Fruit fly (Drosophila melanogaster) whole organism, embryonic: ENCODE results near the gene fwe.

Experiments used
- CG1024 ChIP-seq: fragments of 200-800 bp; sonication (Bioruptor generic); IDR thresholded peaks from 2 replicates; pipeline ENCODE4 v1.3.6; 2022; ENCODE audit warnings: missing biosample characterization, missing genetic modification characterization
- CG10543 ChIP-seq: fragments of 200-800 bp; sonication (Bioruptor generic); optimal IDR thresholded peaks from 3 replicates; lab custom pipeline; 2017; ENCODE audit warnings: missing biosample characterization, mild to moderate bottlenecking, missing genetic modification characterization, moderate library complexity
- CG11093 ChIP-seq: fragments of 200-800 bp; sonication (Bioruptor generic); IDR thresholded peaks from 3 replicates; pipeline ENCODE4 v1.3.6; 2022; ENCODE audit warnings: missing biosample characterization, missing genetic modification characterization
- CG11456 ChIP-seq: fragments of 200-800 bp; sonication (Bioruptor generic); IDR thresholded peaks from 3 replicates; pipeline ENCODE4 v1.3.6; 2022; ENCODE audit warnings: missing biosample characterization, missing genetic modification characterization
- CG12769 ChIP-seq: fragments of 200-800 bp; sonication (Bioruptor generic); optimal IDR thresholded peaks from 2 replicates; lab custom pipeline; 2019; ENCODE audit warnings: missing biosample characterization, mild to moderate bottlenecking, missing genetic modification characterization, moderate library complexity
- CG1529 ChIP-seq: fragments of 200-800 bp; sonication (Bioruptor generic); optimal IDR thresholded peaks from 3 replicates; lab custom pipeline; 2018; ENCODE audit warnings: missing biosample characterization, missing genetic modification characterization
- CG1647 ChIP-seq: fragments of 200-800 bp; sonication (Bioruptor generic); optimal IDR thresholded peaks from 3 replicates; lab custom pipeline; 2016; ENCODE audit warnings: missing biosample characterization, missing genetic modification characterization
- CG17186 ChIP-seq: fragments of 200-800 bp; sonication (Bioruptor generic); optimal IDR thresholded peaks from 3 replicates; lab custom pipeline; 2017; ENCODE audit warnings: missing biosample characterization, missing genetic modification reagents, missing genetic modification characterization
- CG17829 ChIP-seq: fragments of 200-800 bp; optimal IDR thresholded peaks from 2 replicates; lab custom pipeline; 2019; ENCODE audit warnings: missing biosample characterization, mild to moderate bottlenecking, missing genetic modification characterization, moderate library complexity
- CG2199 ChIP-seq: fragments of 200-800 bp; sonication (Bioruptor generic); IDR thresholded peaks from 3 replicates; pipeline ENCODE4 v1.3.6; 2022; ENCODE audit warnings: missing biosample characterization, missing genetic modification characterization
- CG33557 ChIP-seq: fragments of 200-800 bp; sonication (Bioruptor generic); optimal IDR thresholded peaks from 2 replicates; lab custom pipeline; 2019; ENCODE audit warnings: missing biosample characterization, mild to moderate bottlenecking, missing genetic modification characterization, moderate library complexity
- CG42726 ChIP-seq: fragments of 200-800 bp; sonication (Bioruptor generic); IDR thresholded peaks from 2 replicates; pipeline ENCODE4 v1.3.6; 2022; ENCODE audit warnings: missing biosample characterization, missing genetic modification characterization; ENCODE audit not compliant: partially characterized antibody
- CG4282 ChIP-seq: fragments of 200-800 bp; sonication (Bioruptor generic); optimal IDR thresholded peaks from 2 replicates; lab custom pipeline; 2016; ENCODE audit warnings: missing biosample characterization, missing genetic modification characterization
- CG4360 ChIP-seq: fragments of 200-800 bp; sonication (Bioruptor generic); IDR thresholded peaks from 2 replicates; pipeline ENCODE4 v1.3.6; 2022; ENCODE audit warnings: missing biosample characterization, missing genetic modification characterization
- CG6254 ChIP-seq: fragments of 200-800 bp; sonication (Bioruptor generic); optimal IDR thresholded peaks from 3 replicates; lab custom pipeline; 2017; ENCODE audit warnings: mild to moderate bottlenecking, missing biosample characterization, missing genetic modification reagents, missing genetic modification characterization
- CG6654 ChIP-seq: fragments of 200-800 bp; sonication (Bioruptor generic); optimal IDR thresholded peaks from 2 replicates; lab custom pipeline; 2017; ENCODE audit warnings: missing biosample characterization, mild to moderate bottlenecking, missing genetic modification characterization
- CG8089 ChIP-seq: fragments of 200-800 bp; sonication (Bioruptor generic); optimal IDR thresholded peaks from 3 replicates; lab custom pipeline; 2016; ENCODE audit warnings: missing biosample characterization, missing genetic modification characterization
- CG8359 ChIP-seq: fragments of 200-800 bp; sonication (Bioruptor generic); optimal IDR thresholded peaks from 2 replicates; lab custom pipeline; 2017; ENCODE audit warnings: missing biosample characterization, mild to moderate bottlenecking, missing genetic modification characterization, borderline replicate concordance
- CG8944 ChIP-seq: fragments of 200-800 bp; sonication (Bioruptor generic); optimal IDR thresholded peaks from 3 replicates; lab custom pipeline; 2016; ENCODE audit warnings: missing biosample characterization, missing genetic modification characterization
- CG9817 ChIP-seq: fragments of 200-800 bp; sonication (Bioruptor generic); optimal IDR thresholded peaks from 2 replicates; lab custom pipeline; 2018; ENCODE audit warnings: missing biosample characterization, mild to moderate bottlenecking, missing genetic modification characterization, moderate library complexity
- CHES-1-like ChIP-seq: fragments of 200-800 bp; sonication (Bioruptor generic); optimal IDR thresholded peaks from 2 replicates; lab custom pipeline; 2016; ENCODE audit warnings: missing biosample characterization, missing genetic modification characterization
- Camta ChIP-seq: fragments of 200-800 bp; sonication (Bioruptor generic); optimal IDR thresholded peaks from 2 replicates; lab custom pipeline; 2016; ENCODE audit warnings: missing biosample characterization, missing genetic modification characterization
- Deaf1 ChIP-seq: fragments of 200-800 bp; optimal IDR thresholded peaks from 3 replicates; lab custom pipeline; 2019; ENCODE audit warnings: missing biosample characterization, mild to moderate bottlenecking, missing genetic modification characterization, moderate library complexity
- Dfd ChIP-seq, 2 experiments: fragments of >200 bp; optimal IDR thresholded peaks; 2 replicates each; lab custom pipeline; 2017; ENCODE audit warnings: missing biosample characterization in 2 of 2, missing genetic modification characterization in 2 of 2
- Ets65A ChIP-seq: fragments of 200-800 bp; sonication (Bioruptor generic); peaks from one replicate; lab custom pipeline; 2016; ENCODE audit warnings: missing biosample characterization, missing genetic modification characterization
- HLH3B ChIP-seq: fragments of 200-800 bp; sonication (Bioruptor generic); IDR thresholded peaks from 2 replicates; pipeline ENCODE4 v1.3.6; 2022; ENCODE audit warnings: missing biosample characterization, missing genetic modification characterization
- Hr3 ChIP-seq: fragments of 200-800 bp; sonication (Bioruptor generic); optimal IDR thresholded peaks from 3 replicates; lab custom pipeline; 2016; ENCODE audit warnings: missing biosample characterization, missing genetic modification characterization
- Hr39 ChIP-seq: fragments of >200 bp; optimal IDR thresholded peaks from 2 replicates; lab custom pipeline; 2017
- Lpt ChIP-seq: fragments of >200 bp; optimal IDR thresholded peaks from 2 replicates; lab custom pipeline; 2018; ENCODE audit warnings: missing biosample characterization, missing genetic modification characterization
- Mes4 ChIP-seq: fragments of 200-800 bp; sonication (Bioruptor generic); optimal IDR thresholded peaks from 2 replicates; lab custom pipeline; 2016; ENCODE audit warnings: missing biosample characterization, missing genetic modification characterization
- Ssrp ChIP-seq: fragments of 200-800 bp; sonication (Bioruptor generic); optimal IDR thresholded peaks from 2 replicates; lab custom pipeline; 2018; ENCODE audit warnings: missing biosample characterization, mild to moderate bottlenecking, missing genetic modification characterization, moderate library complexity
- ab ChIP-seq: fragments of 200-800 bp; sonication (Bioruptor generic); optimal IDR thresholded peaks from 2 replicates; lab custom pipeline; 2016; ENCODE audit warnings: missing biosample characterization, missing genetic modification characterization
- ac ChIP-seq: fragments of 200-800 bp; sonication (Bioruptor generic); optimal IDR thresholded peaks from 3 replicates; lab custom pipeline; 2017; ENCODE audit warnings: missing biosample characterization, mild to moderate bottlenecking, missing genetic modification characterization
- az2 ChIP-seq: fragments of 200-800 bp; sonication (Bioruptor generic); optimal IDR thresholded peaks from 3 replicates; lab custom pipeline; 2016; ENCODE audit warnings: missing biosample characterization, missing genetic modification characterization
- bowl ChIP-seq: fragments of 200-800 bp; sonication (Bioruptor generic); IDR thresholded peaks from 2 replicates; pipeline ENCODE4 v1.3.6; 2022; ENCODE audit warnings: missing biosample characterization, missing genetic modification characterization
- br ChIP-seq: fragments of >200 bp; optimal IDR thresholded peaks from 2 replicates; lab custom pipeline; 2017
- croc ChIP-seq: fragments of 200-800 bp; sonication (Bioruptor generic); conservative IDR thresholded peaks from 3 replicates; pipeline ENCODE4 v1.3.6; 2022; ENCODE audit warnings: missing biosample characterization, missing genetic modification characterization
- dmrt11E ChIP-seq: fragments of 200-800 bp; sonication (Bioruptor generic); optimal IDR thresholded peaks from 3 replicates; lab custom pipeline; 2018; ENCODE audit warnings: missing biosample characterization, mild to moderate bottlenecking, missing genetic modification characterization, moderate library complexity
- gce ChIP-seq: fragments of 200-800 bp; sonication (Bioruptor generic); IDR thresholded peaks from 3 replicates; pipeline ENCODE4 v1.3.6; 2022; ENCODE audit warnings: missing biosample characterization, missing genetic modification characterization
- grn ChIP-seq: fragments of 200-800 bp; sonication (Bioruptor generic); optimal IDR thresholded peaks from 3 replicates; lab custom pipeline; 2017; ENCODE audit warnings: missing biosample characterization, missing genetic modification characterization
- ham ChIP-seq: fragments of 200-800 bp; sonication (Bioruptor generic); IDR thresholded peaks from 2 replicates; pipeline ENCODE4 v1.3.6; 2022; ENCODE audit warnings: missing biosample characterization, missing genetic modification characterization
- jumu ChIP-seq: fragments of 200-800 bp; sonication (Bioruptor generic); optimal IDR thresholded peaks from 3 replicates; lab custom pipeline; 2016; ENCODE audit warnings: missing biosample characterization, missing genetic modification characterization
- kni ChIP-seq: fragments of 200-800 bp; sonication (Bioruptor generic); optimal IDR thresholded peaks from 3 replicates; lab custom pipeline; 2017; ENCODE audit warnings: mild to moderate bottlenecking, missing biosample characterization, missing genetic modification reagents, missing genetic modification characterization
- lmd ChIP-seq: fragments of 200-800 bp; sonication (Bioruptor generic); IDR thresholded peaks from 2 replicates; pipeline ENCODE4 v1.3.6; 2022; ENCODE audit warnings: missing biosample characterization, missing genetic modification characterization
- lov ChIP-seq, 2 experiments: fragments of 200-800 bp in 1 of 2; fragments of >200 bp in 1 of 2; sonication (Bioruptor generic) in 1 of 2; IDR thresholded peaks in 1 of 2; optimal IDR thresholded peaks in 1 of 2; 2 replicates in 1 of 2; 3 replicates in 1 of 2; pipeline versions ENCODE4 v1.3.6 to Lab custom; 2017 to 2022; ENCODE audit warnings: missing biosample characterization in 1 of 2, missing genetic modification characterization in 1 of 2
- mld ChIP-seq: fragments of 200-800 bp; sonication (Bioruptor generic); IDR thresholded peaks from 3 replicates; pipeline ENCODE4 v1.3.6; 2022; ENCODE audit warnings: missing biosample characterization, missing genetic modification characterization; ENCODE audit not compliant: partially characterized antibody
- nau ChIP-seq: fragments of 200-800 bp; sonication (Bioruptor generic); optimal IDR thresholded peaks from 3 replicates; lab custom pipeline; 2017; ENCODE audit warnings: missing biosample characterization, mild to moderate bottlenecking, missing genetic modification characterization, missing genetic modification reagents
- sim ChIP-seq: fragments of 200-800 bp; sonication (Bioruptor generic); IDR thresholded peaks from 2 replicates; pipeline ENCODE4 v1.3.6; 2022; ENCODE audit warnings: missing biosample characterization, missing genetic modification characterization
- slbo ChIP-seq: fragments of 200-800 bp; sonication (Bioruptor generic); IDR thresholded peaks from 2 replicates; pipeline ENCODE4 v1.3.6; 2022; ENCODE audit warnings: missing biosample characterization, missing genetic modification characterization
- tll ChIP-seq, 2 experiments: fragments of 200-800 bp in 1 of 2; fragments of >200 bp in 1 of 2; sonication (Bioruptor generic) in 1 of 2; optimal IDR thresholded peaks; 2 replicates each; lab custom pipeline; 2017 to 2019; ENCODE audit warnings: missing biosample characterization in 2 of 2, missing genetic modification characterization in 2 of 2, mild to moderate bottlenecking in 1 of 2, moderate library complexity in 1 of 2
- tup ChIP-seq: fragments of 200-800 bp; sonication (Bioruptor generic); optimal IDR thresholded peaks from 2 replicates; lab custom pipeline; 2016; ENCODE audit warnings: missing biosample characterization, mild to moderate bottlenecking, missing genetic modification characterization, moderate library complexity

fwe gene

DNA sequence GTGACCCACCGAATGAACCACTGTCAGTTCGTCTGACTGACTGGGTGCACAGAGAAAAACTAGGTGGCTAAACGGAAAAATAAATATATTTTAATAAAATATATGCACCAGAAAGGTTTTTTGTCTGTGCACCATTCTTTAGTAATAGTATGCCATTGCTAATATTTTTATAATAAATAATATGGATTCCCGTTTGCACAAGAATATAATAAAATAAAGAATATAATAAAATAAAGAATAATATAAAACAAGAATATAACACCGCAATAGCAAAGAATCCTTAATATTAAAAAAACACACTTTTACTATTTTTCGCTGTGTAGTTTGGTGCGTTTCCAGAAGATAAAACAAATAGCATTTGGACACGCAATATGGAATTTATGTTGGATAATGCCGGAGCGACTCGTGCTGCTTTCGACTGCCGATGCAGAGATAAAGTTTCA lies 47.2 kb downstream of the fwe start (continued):
- 0 out of 2 replicates have a peak, but pooled peaks have one; percentile 21 for TF ChIP-seq HLH3B (GFP tag; lab: Robert Waterston, UW)
- peak; percentile 61 for TF ChIP-seq CG8359 (GFP tag; lab: Kevin White, UChicago)
- peak; percentile 61 for TF ChIP-seq tup (GFP tag; lab: Kevin White, UChicago)
- peak; percentile 38 for TF ChIP-seq nau (GFP tag; lab: Kevin White, UChicago)
- TF ChIP-seq jumu (GFP tag; lab: Kevin White, UChicago), result no peak
- no peak for TF ChIP-seq CG12769 (tag; lab: Kevin White, UChicago)
- TF ChIP-seq CG42726 (GFP tag; lab: Robert Waterston, UW), result no peak
- no peak for TF ChIP-seq tll (GFP tag; optimal IDR thresholded peaks at IDR 0.05; lab: Kevin White, UChicago)
- peak; percentile 77 for TF ChIP-seq CG6254 (GFP tag; lab: Kevin White, UChicago)
- 0 out of 2 replicates have a peak, but pooled peaks have one; percentile 40 for TF ChIP-seq slbo
- TF ChIP-seq lov (optimal IDR thresholded peaks at IDR 0.05; lab: Kevin White, UChicago), result no peak
- no peak for TF ChIP-seq lov (GFP tag; IDR thresholded peaks at IDR 0.05; lab: Robert Waterston, UW)
- no peak for TF ChIP-seq ham
- TF ChIP-seq CHES-1-like (GFP tag; lab: Kevin White, UChicago), result no peak
- no peak for TF ChIP-seq CG4282 (GFP tag; lab: Kevin White, UChicago)
- peak; percentile 56 for TF ChIP-seq Hr3 (GFP tag; lab: Kevin White, UChicago)
- TF ChIP-seq Lpt (GFP tag; lab: Kevin White, UChicago), result no peak
- TF ChIP-seq grn (GFP tag; lab: Kevin White, UChicago), result no peak
- TF ChIP-seq az2 (GFP tag; lab: Kevin White, UChicago), result peak; percentile 72
- peak; percentile 58 for TF ChIP-seq lmd
- TF ChIP-seq CG17829 (tag; lab: Kevin White, UChicago), result peak; percentile 89
- peak; percentile 49 for TF ChIP-seq Deaf1 (tag; lab: Kevin White, UChicago)
- TF ChIP-seq Camta (GFP tag; lab: Kevin White, UChicago), result no peak
- TF ChIP-seq CG17186 (GFP tag; lab: Kevin White, UChicago), result no peak
- TF ChIP-seq croc (GFP tag; lab: Robert Waterston, UW), result peak; percentile 46; the same call in 1 of the 3 replicates
- no peak for TF ChIP-seq Hr39
- no peak for TF ChIP-seq CG1024 (GFP tag; lab: Robert Waterston, UW)
- no peak for TF ChIP-seq CG1647
- TF ChIP-seq bowl (GFP tag; lab: Robert Waterston, UW), result no peak
- no peak for TF ChIP-seq gce
- TF ChIP-seq Ets65A (GFP tag; lab: Kevin White, UChicago), result no peak
- peak; percentile 38 for TF ChIP-seq CG1529
- no peak for TF ChIP-seq CG8089 (GFP tag; lab: Kevin White, UChicago)
- TF ChIP-seq CG6654, result peak; percentile 19
- 0 out of 2 replicates have a peak, but pooled peaks have one; percentile 42 for TF ChIP-seq sim (GFP tag; lab: Robert Waterston, UW)
- no peak for TF ChIP-seq mld (GFP tag; lab: Robert Waterston, UW)
- TF ChIP-seq CG9817 (tag; lab: Kevin White, UChicago), result no peak
- TF ChIP-seq CG11456 (GFP tag; lab: Robert Waterston, UW), result no peak
- peak; percentile 90 for TF ChIP-seq dmrt11E (tag; lab: Kevin White, UChicago)
- TF ChIP-seq kni (GFP tag; lab: Kevin White, UChicago), result no peak
- TF ChIP-seq CG4360 (GFP tag; lab: Robert Waterston, UW), result no peak
- TF ChIP-seq CG2199 (GFP tag; lab: Robert Waterston, UW), result 0 out of 3 replicates have a peak, but pooled peaks have one; percentile 29
- TF ChIP-seq Mes4 (GFP tag; lab: Kevin White, UChicago), result no peak
- no peak for TF ChIP-seq ab (GFP tag; lab: Kevin White, UChicago)
- TF ChIP-seq CG8944, result no peak
- no peak for TF ChIP-seq br (lab: Kevin White, UChicago)
- peak; percentile 85 for TF ChIP-seq Ssrp (tag; lab: Kevin White, UChicago)
- TF ChIP-seq CG10543 (GFP tag; lab: Kevin White, UChicago), result no peak
- no peak for TF ChIP-seq CG11093 (GFP tag; lab: Robert Waterston, UW)
- no peak for TF ChIP-seq Dfd (GFP tag; optimal IDR thresholded peaks at IDR 0.05; lab: Kevin White, UChicago)
- TF ChIP-seq ac (GFP tag; lab: Kevin White, UChicago), result peak; percentile 47
- peak; percentile 74 for TF ChIP-seq CG33557 (GFP tag; lab: Kevin White, UChicago)
